Fruit fly (Drosophila melanogaster): ENCODE data around the gene CG7840.
A peak's percentile ranks its signal among the peaks of the same experiment; 100 is the strongest.

CG7840 gene

DNA sequence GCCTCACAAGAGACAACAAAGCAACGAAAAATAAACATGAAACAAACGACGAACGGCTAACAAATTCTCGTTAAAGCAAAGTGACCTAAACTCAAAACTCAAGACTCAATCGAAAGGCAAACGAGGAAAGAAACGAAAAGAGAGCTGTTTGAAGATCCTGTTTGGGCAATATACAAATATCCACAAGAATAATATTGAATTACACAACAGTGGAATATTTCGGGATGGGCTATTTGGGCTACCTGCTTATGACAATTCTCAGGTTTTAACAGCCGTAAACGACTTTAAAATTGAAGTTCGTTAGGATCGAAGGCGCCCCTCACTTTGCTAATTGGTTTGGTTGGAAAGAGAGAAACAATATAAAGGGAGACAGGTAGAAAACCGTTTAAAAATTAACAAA is 29.1 kb upstream of the CG7840 start (continued):
- TF ChIP-seq Dfd (GFP tag; optimal IDR thresholded peaks at IDR 0.05) (no peak), CG7372 (GFP tag; IDR thresholded peaks at IDR 0.05) (no peak), chinmo (GFP tag; IDR thresholded peaks at IDR 0.05; ENCODE audit: partially characterized antibody) (no peak), tna (GFP tag; IDR thresholded peaks at IDR 0.05; ENCODE audit: partially characterized antibody) (no peak), CG17912 (GFP tag; optimal IDR thresholded peaks at IDR 0.05) (no peak), psq (GFP tag; optimal IDR thresholded peaks at IDR 0.05) (no peak), Spps (tag; optimal IDR thresholded peaks at IDR 0.05) (no peak), C15 (GFP tag; IDR thresholded peaks at IDR 0.05) (no peak), CG13624 (GFP tag; optimal IDR thresholded peaks at IDR 0.05) (no peak), CG30020 (tag; optimal IDR thresholded peaks at IDR 0.05) (no peak), cato (GFP tag; optimal IDR thresholded peaks at IDR 0.05; ENCODE audit: borderline replicate concordance) (no peak), Oaz (GFP tag; IDR thresholded peaks at IDR 0.05) (no peak), Hr3 (GFP tag; optimal IDR thresholded peaks at IDR 0.05) (no peak), CG9932 (GFP tag; IDR thresholded peaks at IDR 0.05) (no peak), ind (GFP tag; optimal IDR thresholded peaks at IDR 0.05) (no peak), tup (GFP tag; optimal IDR thresholded peaks at IDR 0.05) (no peak), Stat92E (GFP tag; optimal IDR thresholded peaks at IDR 0.05) (no peak), fd102C (GFP tag; optimal IDR thresholded peaks at IDR 0.05) (peak; percentile 88), CG31365 (tag; optimal IDR thresholded peaks at IDR 0.05) (no peak), Elba2 (GFP tag; optimal IDR thresholded peaks at IDR 0.05) (peak; percentile 56), Dad (GFP tag; optimal IDR thresholded peaks at IDR 0.05) (no peak), ewg (GFP tag; optimal IDR thresholded peaks at IDR 0.05) (no peak), CG15011 (GFP tag; optimal IDR thresholded peaks at IDR 0.05) (no peak), CG17568 (GFP tag; optimal IDR thresholded peaks at IDR 0.05) (no peak), en (GFP tag; optimal IDR thresholded peaks at IDR 0.05) (no peak), hbn (GFP tag; IDR thresholded peaks at IDR 0.05; ENCODE audit: partially characterized antibody) (no peak), cg (GFP tag; optimal IDR thresholded peaks at IDR 0.05) (no peak), usp (GFP tag; optimal IDR thresholded peaks at IDR 0.05) (no peak), CG10274 (GFP tag; optimal IDR thresholded peaks at IDR 0.05) (no peak), CG16779 (GFP tag; IDR thresholded peaks at IDR 0.05) (no peak), sisA (GFP tag; IDR thresholded peaks at IDR 0.05) (no peak), YL-1 (GFP tag; optimal IDR thresholded peaks at IDR 0.05) (no peak), Dll (GFP tag; IDR thresholded peaks at IDR 0.05; ENCODE audit: partially characterized antibody) (no peak), Bdp1 (GFP tag; optimal IDR thresholded peaks at IDR 0.05) (no peak), twi (tag; optimal IDR thresholded peaks at IDR 0.05) (peak; percentile 23), CG17829 (tag; optimal IDR thresholded peaks at IDR 0.05) (no peak), CG2712 (tag; optimal IDR thresholded peaks at IDR 0.05) (no peak), nerfin-1 (tag; optimal IDR thresholded peaks at IDR 0.05) (no peak), CG14710 (tag; optimal IDR thresholded peaks at IDR 0.05) (peak; percentile 21), knrl (GFP tag; IDR thresholded peaks at IDR 0.05; ENCODE audit: partially characterized antibody) (no peak), prd (optimal IDR thresholded peaks at IDR 0.05) (no peak), prd (GFP tag; IDR thresholded peaks at IDR 0.05) (no peak), CG43689 (GFP tag; IDR thresholded peaks at IDR 0.05) (no peak), CG2129 (GFP tag; IDR thresholded peaks at IDR 0.05; ENCODE audit: partially characterized antibody) (no peak), B-H1 (GFP tag; IDR thresholded peaks at IDR 0.05) (no peak), Aef1 (GFP tag; IDR thresholded peaks at IDR 0.05) (no peak), CG4820 (GFP tag; optimal IDR thresholded peaks at IDR 0.05) (no peak), stwl (tag; optimal IDR thresholded peaks at IDR 0.05) (no peak), caup (GFP tag; optimal IDR thresholded peaks at IDR 0.05; ENCODE audit: severe bottlenecking) (no peak), Xbp1 (GFP tag; optimal IDR thresholded peaks at IDR 0.05) (no peak), CG12155 (GFP tag; optimal IDR thresholded peaks at IDR 0.05) (no peak)

Measured in whole organism, embryonic.